Fruit fly (Drosophila melanogaster): ENCODE data around the gene MICU3.

DNA sequence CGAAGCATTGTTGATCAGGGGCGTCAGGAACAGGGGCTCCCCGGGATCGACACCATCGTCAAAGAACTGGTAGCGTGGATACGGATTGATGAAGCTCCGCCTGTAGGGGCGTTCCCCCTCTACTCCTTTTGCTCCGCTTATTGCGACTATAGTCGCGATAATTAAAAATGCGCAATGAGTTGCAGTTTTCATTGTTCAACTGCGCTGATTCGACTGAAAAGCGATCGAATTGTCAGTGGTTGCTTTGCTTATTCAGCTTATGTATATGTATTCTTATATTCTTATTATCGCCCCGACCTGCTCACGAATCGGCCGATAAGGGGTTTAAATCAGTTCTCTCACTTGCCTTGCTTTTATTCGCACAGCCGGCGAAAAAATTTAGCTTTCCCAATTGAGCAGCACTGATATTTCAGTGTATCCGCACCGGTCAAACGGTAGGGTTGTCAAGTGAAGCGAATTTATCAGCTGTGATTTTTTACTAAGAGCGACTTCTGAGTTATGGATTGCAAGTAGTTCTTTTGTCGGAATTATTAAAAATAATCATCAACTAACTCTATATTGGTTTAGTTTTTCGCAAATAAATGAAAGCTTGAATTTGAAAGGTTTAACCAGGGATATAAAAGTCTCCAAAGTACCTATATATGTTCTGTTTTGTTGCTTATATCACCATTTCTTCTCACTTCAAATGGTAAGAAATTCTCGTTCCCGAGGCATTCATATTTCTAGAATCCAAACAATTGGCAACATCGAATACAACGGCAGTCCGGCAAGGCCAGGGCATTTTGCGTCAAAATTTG, 17.1 kb downstream of the MICU3 start, which contains the start of the genes CG4572 and CG4686:
- TF ChIP-seq EcR (GFP tag; optimal IDR thresholded peaks at IDR 0.05) (peak; percentile 72), Pif1A (GFP tag; optimal IDR thresholded peaks at IDR 0.05) (no peak), rn (GFP tag; IDR thresholded peaks at IDR 0.05) (peak; percentile 68), CG10348 (GFP tag; IDR thresholded peaks at IDR 0.05) (0 out of 2 replicates have a peak, but pooled peaks have one; percentile 34), CG13204 (GFP tag; optimal IDR thresholded peaks at IDR 0.05) (no peak), CG12605 (GFP tag; IDR thresholded peaks at IDR 0.05) (peak; percentile 69), CG9948 (tag; optimal IDR thresholded peaks at IDR 0.05) (peak; percentile 68), Ets98B (GFP tag; IDR thresholded peaks at IDR 0.05) (no peak; the same call in 1 of the 2 replicates), CG17806 (tag; optimal IDR thresholded peaks at IDR 0.05) (peak; percentile 52)

Data from whole organism, pupa.